Worm (Caenorhabditis elegans) whole organism, late embryonic: ENCODE results near the gene ptr-16.
A peak's percentile ranks its signal among the peaks of the same experiment; 100 is the strongest.

Experiments
- C38D4.7 ChIP-seq: fragments of 200-800 bp; sonication (Bioruptor generic); optimal IDR thresholded peaks from 2 replicates; lab custom pipeline; 2018; ENCODE audit warnings: mild to moderate bottlenecking, missing genetic modification characterization, moderate library complexity, missing compliant biosample characterization
- F13H6.1 ChIP-seq: sonication (generic microtip); optimal IDR thresholded peaks from 2 replicates; lab custom pipeline; 2016; ENCODE audit warnings: missing genetic modification characterization, missing compliant biosample characterization
- ahr-1 ChIP-seq: sonication (generic microtip); optimal IDR thresholded peaks from 2 replicates; lab custom pipeline; 2016; ENCODE audit warnings: missing genetic modification characterization, missing compliant biosample characterization
- ceh-14 ChIP-seq: sonication (generic microtip); optimal IDR thresholded peaks from 2 replicates; lab custom pipeline; 2016; ENCODE audit warnings: missing genotype, missing genetic modification characterization, missing compliant biosample characterization
- ceh-18 ChIP-seq: sonication (generic microtip); optimal IDR thresholded peaks from 2 replicates; lab custom pipeline; 2016; ENCODE audit warnings: missing genetic modification characterization, missing compliant biosample characterization
- ceh-2 ChIP-seq: sonication (generic microtip); optimal IDR thresholded peaks from 2 replicates; lab custom pipeline; 2016; ENCODE audit warnings: missing genotype, missing genetic modification characterization, missing compliant biosample characterization
- ceh-31 ChIP-seq: sonication (generic microtip); optimal IDR thresholded peaks from 2 replicates; lab custom pipeline; 2016; ENCODE audit warnings: missing genetic modification characterization, missing compliant biosample characterization
- ceh-45 ChIP-seq: fragments of 200-800 bp; sonication (Bioruptor generic); IDR thresholded peaks from 2 replicates; pipeline ENCODE4 v1.3.6; 2022; ENCODE audit warnings: missing genetic modification reagents, missing genetic modification characterization, missing compliant biosample characterization
- ceh-48 ChIP-seq: sonication (generic microtip); optimal IDR thresholded peaks from 2 replicates; lab custom pipeline; 2016; ENCODE audit warnings: missing genetic modification characterization, inconsistent platforms, missing compliant biosample characterization
- ceh-6 ChIP-seq: fragments of 200-800 bp; sonication (Bioruptor generic); optimal IDR thresholded peaks from 2 replicates; lab custom pipeline; 2018; ENCODE audit warnings: mild to moderate bottlenecking, missing genetic modification characterization, missing compliant biosample characterization
- ceh-9 ChIP-seq: sonication (generic microtip); optimal IDR thresholded peaks from 2 replicates; lab custom pipeline; 2016; ENCODE audit warnings: mild to moderate bottlenecking, missing genetic modification characterization, inconsistent platforms, missing compliant biosample characterization
- dmd-4 ChIP-seq: sonication (generic microtip); optimal IDR thresholded peaks from 2 replicates; lab custom pipeline; 2016; ENCODE audit warnings: borderline replicate concordance, missing genetic modification characterization, missing compliant biosample characterization
- dve-1 ChIP-seq: sonication (generic microtip); optimal IDR thresholded peaks from 2 replicates; lab custom pipeline; 2017; ENCODE audit warnings: antibody characterized with exemption, mild to moderate bottlenecking, missing genetic modification characterization, missing compliant biosample characterization
- elt-2 ChIP-seq: sonication (generic microtip); optimal IDR thresholded peaks from 2 replicates; lab custom pipeline; 2016; ENCODE audit warnings: missing genetic modification reagents, missing genetic modification characterization, missing compliant biosample characterization
- eyg-1 ChIP-seq: sonication (generic microtip); optimal IDR thresholded peaks from 2 replicates; lab custom pipeline; 2016; ENCODE audit warnings: missing genotype, missing genetic modification characterization, missing compliant biosample characterization
- fax-1 ChIP-seq: sonication (generic microtip); optimal IDR thresholded peaks from 2 replicates; lab custom pipeline; 2016; ENCODE audit warnings: missing genotype, missing genetic modification characterization, missing compliant biosample characterization
- fkh-10 ChIP-seq: fragments of 150-350 bp; optimal IDR thresholded peaks from 2 replicates; lab custom pipeline; 2014; ENCODE audit warnings: missing biosample characterization, missing genetic modification reagents, missing genetic modification characterization
- gmeb-2 ChIP-seq: sonication (generic microtip); optimal IDR thresholded peaks from 2 replicates; lab custom pipeline; 2016; ENCODE audit warnings: missing genetic modification characterization, inconsistent platforms, missing compliant biosample characterization
- hlh-13 ChIP-seq: fragments of 200-800 bp; sonication (Bioruptor generic); optimal IDR thresholded peaks from 2 replicates; lab custom pipeline; 2018; ENCODE audit warnings: mild to moderate bottlenecking, missing genetic modification characterization, missing compliant biosample characterization
- hlh-30 ChIP-seq: sonication (generic microtip); optimal IDR thresholded peaks from 2 replicates; lab custom pipeline; 2017; ENCODE audit warnings: antibody characterized with exemption, missing genetic modification characterization, missing compliant biosample characterization; ENCODE audit not compliant: insufficient read depth
- hlh-6 ChIP-seq: sonication (generic microtip); optimal IDR thresholded peaks from 2 replicates; lab custom pipeline; 2016; ENCODE audit warnings: missing genotype, missing genetic modification characterization, missing compliant biosample characterization
- lin-11 ChIP-seq: fragments of 200-800 bp; sonication (Bioruptor generic); optimal IDR thresholded peaks from 2 replicates; lab custom pipeline; 2018; ENCODE audit warnings: mild to moderate bottlenecking, missing genetic modification characterization, missing compliant biosample characterization
- mec-3 ChIP-seq: sonication (generic microtip); optimal IDR thresholded peaks from 2 replicates; lab custom pipeline; 2016; ENCODE audit warnings: borderline replicate concordance, missing genetic modification characterization, missing compliant biosample characterization
- nfya-1 ChIP-seq: sonication (generic microtip); optimal IDR thresholded peaks from 2 replicates; lab custom pipeline; 2017; ENCODE audit warnings: missing genetic modification characterization, mild to moderate bottlenecking, missing compliant biosample characterization, antibody characterized with exemption, moderate library complexity
- nhr-232 ChIP-seq: sonication (generic microtip); optimal IDR thresholded peaks from 2 replicates; lab custom pipeline; 2016; ENCODE audit warnings: missing genetic modification characterization, missing compliant biosample characterization
- odd-2 ChIP-seq: sonication (generic microtip); optimal IDR thresholded peaks from 2 replicates; lab custom pipeline; 2017; ENCODE audit warnings: antibody characterized with exemption, mild to moderate bottlenecking, missing genetic modification characterization, missing compliant biosample characterization
- pag-3 ChIP-seq: sonication (generic microtip); optimal IDR thresholded peaks from 2 replicates; lab custom pipeline; 2016; ENCODE audit warnings: missing compliant biosample characterization, missing genetic modification characterization, borderline replicate concordance
- pha-4 ChIP-seq: fragments of 150-350 bp; optimal IDR thresholded peaks from 2 replicates; lab custom pipeline; 2018; ENCODE audit warnings: missing biosample characterization, missing genetic modification reagents, missing genetic modification characterization
- pros-1 ChIP-seq: fragments of 150-350 bp; optimal IDR thresholded peaks from 2 replicates; lab custom pipeline; 2014; ENCODE audit warnings: missing biosample characterization, missing genetic modification reagents, missing genetic modification characterization
- ref-2 ChIP-seq: sonication (generic microtip); optimal IDR thresholded peaks from 2 replicates; lab custom pipeline; 2016; ENCODE audit warnings: missing genetic modification characterization, missing compliant biosample characterization
- sox-2 ChIP-seq: fragments of 200-800 bp; sonication (Bioruptor generic); IDR thresholded peaks from 2 replicates; pipeline ENCODE4 v1.3.6; 2022; ENCODE audit warnings: missing genetic modification reagents, missing genetic modification characterization, missing compliant biosample characterization
- syd-9 ChIP-seq: sonication (generic microtip); optimal IDR thresholded peaks from 2 replicates; lab custom pipeline; 2016; ENCODE audit warnings: mild to moderate bottlenecking, missing genetic modification characterization, moderate library complexity, missing compliant biosample characterization
- unc-3 ChIP-seq, 2 experiments: fragments of 200-800 bp in 1 of 2; sonication (Bioruptor generic) in 1 of 2; sonication (generic microtip) in 1 of 2; conservative IDR thresholded peaks in 1 of 2; optimal IDR thresholded peaks in 1 of 2; 2 replicates each; pipeline versions ENCODE4 v1.3.6 to Lab custom; 2016 to 2022; ENCODE audit warnings: missing compliant biosample characterization in 2 of 2, missing genetic modification characterization in 2 of 2, missing genetic modification reagents in 1 of 2
- unc-42 ChIP-seq: sonication (generic microtip); optimal IDR thresholded peaks from 2 replicates; lab custom pipeline; 2016; ENCODE audit warnings: missing genotype, missing genetic modification characterization, missing compliant biosample characterization
- unc-55 ChIP-seq: sonication (generic microtip); optimal IDR thresholded peaks from 2 replicates; lab custom pipeline; 2017; ENCODE audit warnings: missing biosample characterization, missing genetic modification reagents, missing genetic modification characterization
- unc-86 ChIP-seq: sonication (generic microtip); optimal IDR thresholded peaks from 2 replicates; lab custom pipeline; 2016; ENCODE audit warnings: missing genetic modification characterization, missing compliant biosample characterization
- zip-5 ChIP-seq: sonication (generic microtip); optimal IDR thresholded peaks from 2 replicates; lab custom pipeline; 2016; ENCODE audit warnings: missing genetic modification characterization, missing compliant biosample characterization
- ztf-16 ChIP-seq: sonication (generic microtip); optimal IDR thresholded peaks from 2 replicates; lab custom pipeline; 2017; ENCODE audit warnings: missing genetic modification characterization, missing compliant biosample characterization

The ptr-16 gene

ce11 chrV:1133840-1134239, 31.7 kb upstream of the ptr-16 start, which contains the start of gene cpr-5:
cpr-5 (minus strand) TSS chrV:1134036.
- no peak for TF ChIP-seq ref-2 (tag; lab: Kevin White, UChicago)
- no peak for TF ChIP-seq ceh-6
- TF ChIP-seq C38D4.7: no peak
- no peak for TF ChIP-seq fax-1 (tag; lab: Kevin White, UChicago)
- TF ChIP-seq ceh-31 (tag; lab: Kevin White, UChicago): no peak
- TF ChIP-seq odd-2 (tag; lab: Kevin White, UChicago): no peak
- TF ChIP-seq nhr-232 (tag; lab: Kevin White, UChicago): no peak
- TF ChIP-seq ceh-2: no peak
- no peak for TF ChIP-seq syd-9 (tag; lab: Kevin White, UChicago)
- no peak for TF ChIP-seq ceh-9 (tag; lab: Kevin White, UChicago)
- no peak for TF ChIP-seq fkh-10
- no peak for TF ChIP-seq pha-4

DNA sequence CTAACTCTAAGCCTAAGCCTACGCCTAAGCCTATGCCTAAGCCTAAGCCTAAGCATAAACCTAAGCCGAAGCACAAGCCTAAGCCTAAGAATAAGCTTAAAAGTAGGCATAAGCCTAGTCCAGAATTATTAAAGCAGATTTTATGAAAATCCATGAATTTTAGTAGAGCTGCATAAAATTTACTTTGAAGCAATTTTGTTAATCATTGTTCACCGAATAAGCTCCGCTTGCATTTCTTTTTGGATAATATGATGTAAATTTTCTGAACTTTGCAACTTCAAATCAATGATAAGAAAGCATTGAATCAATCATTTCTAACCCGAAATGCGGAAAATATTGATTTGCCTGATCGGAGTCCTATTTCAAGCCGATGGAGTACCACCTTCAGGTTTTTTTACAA, 31.2 kb upstream of the ptr-16 start, which contains the start of gene cpr-8:
TSS of gene cpr-8 (plus strand) at position 301 of the 400 bp plus-strand sequence.
- TF ChIP-seq unc-55 (GFP tag; lab: Kevin White, UChicago) (no peak), dmd-4 (no peak), lin-11 (tag; lab: Kevin White, UChicago) (no peak), ceh-18 (tag; lab: Kevin White, UChicago) (no peak), odd-2 (tag; lab: Kevin White, UChicago) (no peak), zip-5 (tag; lab: Kevin White, UChicago) (no peak), fax-1 (tag; lab: Kevin White, UChicago) (no peak), unc-86 (no peak), hlh-6 (tag; lab: Kevin White, UChicago) (no peak), nfya-1 (tag; lab: Kevin White, UChicago) (no peak), dve-1 (tag; lab: Kevin White, UChicago) (no peak), unc-42 (tag; lab: Kevin White, UChicago) (no peak), ceh-45 (no peak), ztf-16 (no peak), pag-3 (tag; lab: Kevin White, UChicago) (no peak), unc-3 (GFP tag; conservative IDR thresholded peaks at IDR 0.05; lab: Robert Waterston, UW) (no peak), unc-3 (tag; optimal IDR thresholded peaks at IDR 0.05; lab: Kevin White, UChicago) (no peak), hlh-30 (tag; lab: Kevin White, UChicago) (no peak), pros-1 (tag; lab: Kevin White, UChicago) (no peak), ceh-48 (no peak), sox-2 (GFP tag; lab: Robert Waterston, UW) (no peak)

ce11 chrV:1140806-1141205, 24.7 kb upstream of the ptr-16 start:
- peak; percentile 76 for TF ChIP-seq dve-1 (tag; lab: Kevin White, UChicago)
- no peak for TF ChIP-seq unc-42 (tag; lab: Kevin White, UChicago)
- TF ChIP-seq elt-2 (tag; lab: Kevin White, UChicago): no peak

ce11 chrV:1141433-1141832, 24.1 kb upstream of the ptr-16 start, which contains the start of gene cutl-22:
cutl-22 (plus strand) TSS chrV:1141733.
- no peak for TF ChIP-seq ceh-14 (tag; lab: Kevin White, UChicago)
- TF ChIP-seq hlh-13 (GFP tag; lab: Kevin White, UChicago): no peak
- no peak for TF ChIP-seq mec-3 (tag; lab: Kevin White, UChicago)
- TF ChIP-seq ceh-45: no peak
- no peak for TF ChIP-seq pha-4
- no peak for TF ChIP-seq gmeb-2 (tag; lab: Kevin White, UChicago)
- no peak for TF ChIP-seq zip-5 (tag; lab: Kevin White, UChicago)
- TF ChIP-seq ahr-1 (tag; lab: Kevin White, UChicago): no peak
- TF ChIP-seq eyg-1 (tag; lab: Kevin White, UChicago): no peak
- TF ChIP-seq ceh-18 (tag; lab: Kevin White, UChicago): no peak
- no peak for TF ChIP-seq F13H6.1 (tag; lab: Kevin White, UChicago)
